Fruit fly (Drosophila melanogaster) S2 (cell line): Measurements from ENCODE around the gene RecQ5.

Experiments
- CG8478 ChIP-seq: fragments of >200 bp; optimal IDR thresholded peaks from 2 replicates; lab custom pipeline; 2018
- CTCF ChIP-seq, 2 experiments: fragments of >200 bp; optimal IDR thresholded peaks; 2 replicates each; lab custom pipeline; 2018

DNA sequence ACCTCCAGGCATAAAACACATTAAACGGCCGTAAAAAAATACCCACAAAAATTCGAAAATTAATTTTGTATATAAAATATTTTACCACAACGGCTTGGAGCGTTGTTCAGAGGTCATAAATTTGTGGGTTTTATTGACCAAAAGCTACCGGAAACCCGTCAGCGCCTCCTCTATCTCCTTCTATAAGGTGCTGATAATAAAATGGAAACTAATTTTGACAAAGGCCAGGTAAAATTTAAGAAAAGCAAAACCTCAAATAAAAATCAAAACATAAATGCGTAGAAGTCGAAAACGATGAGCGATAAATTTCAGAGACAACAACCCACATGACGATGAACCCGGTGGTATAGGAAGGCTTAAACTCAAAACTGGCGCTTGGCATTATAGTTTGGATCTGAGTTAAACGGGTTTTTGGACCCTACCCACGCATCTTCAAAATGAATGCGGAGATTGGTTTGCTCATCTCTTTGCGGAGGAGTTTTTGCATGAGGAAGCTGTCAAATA lies 9.0 kb upstream of the RecQ5 start:
- no peak for TF ChIP-seq CTCF (optimal IDR thresholded peaks at IDR 0.05; lab: Kevin White, UChicago)
- no peak for TF ChIP-seq CG8478 (lab: Kevin White, UChicago)
